Worm (Caenorhabditis elegans) whole organism, late embryonic: ENCODE data around the gene F31D5.2.

Experiments used
- C38D4.7 ChIP-seq: fragments of 200-800 bp; sonication (Bioruptor generic); optimal IDR thresholded peaks from 2 replicates; lab custom pipeline; 2018; ENCODE audit warnings: mild to moderate bottlenecking, missing genetic modification characterization, moderate library complexity, missing compliant biosample characterization
- F13H6.1 ChIP-seq: sonication (generic microtip); optimal IDR thresholded peaks from 2 replicates; lab custom pipeline; 2016; ENCODE audit warnings: missing genetic modification characterization, missing compliant biosample characterization
- K02D7.2 ChIP-seq: sonication (generic microtip); optimal IDR thresholded peaks from 2 replicates; lab custom pipeline; 2017; ENCODE audit warnings: mild to moderate bottlenecking, missing genetic modification characterization, missing compliant biosample characterization
- K09A11.1 ChIP-seq: sonication (generic microtip); optimal IDR thresholded peaks from 2 replicates; lab custom pipeline; 2017; ENCODE audit warnings: antibody characterized with exemption, mild to moderate bottlenecking, missing genetic modification characterization, missing compliant biosample characterization; ENCODE audit not compliant: insufficient read depth
- Y22D7AL.16 ChIP-seq: sonication (generic microtip); optimal IDR thresholded peaks from 2 replicates; lab custom pipeline; 2016; ENCODE audit warnings: missing genetic modification characterization, missing compliant biosample characterization
- ama-1 ChIP-seq: fragments of 150-350 bp; optimal IDR thresholded peaks from 2 replicates; lab custom pipeline; 2014
- ceh-14 ChIP-seq: sonication (generic microtip); optimal IDR thresholded peaks from 2 replicates; lab custom pipeline; 2016; ENCODE audit warnings: missing genotype, missing genetic modification characterization, missing compliant biosample characterization
- ceh-19 ChIP-seq: fragments of 200-800 bp; sonication (Bioruptor generic); optimal IDR thresholded peaks from 2 replicates; lab custom pipeline; 2018; ENCODE audit warnings: mild to moderate bottlenecking, missing genetic modification characterization, missing compliant biosample characterization
- ceh-2 ChIP-seq: sonication (generic microtip); optimal IDR thresholded peaks from 2 replicates; lab custom pipeline; 2016; ENCODE audit warnings: missing genotype, missing genetic modification characterization, missing compliant biosample characterization
- ceh-22 ChIP-seq: sonication (generic microtip); optimal IDR thresholded peaks from 2 replicates; lab custom pipeline; 2017; ENCODE audit warnings: missing biosample characterization, missing genetic modification characterization
- ceh-24 ChIP-seq: sonication (generic microtip); optimal IDR thresholded peaks from 2 replicates; lab custom pipeline; 2016; ENCODE audit warnings: mild to moderate bottlenecking, missing genetic modification characterization, missing compliant biosample characterization
- ceh-31 ChIP-seq: sonication (generic microtip); optimal IDR thresholded peaks from 2 replicates; lab custom pipeline; 2016; ENCODE audit warnings: missing genetic modification characterization, missing compliant biosample characterization
- ceh-6 ChIP-seq: fragments of 200-800 bp; sonication (Bioruptor generic); optimal IDR thresholded peaks from 2 replicates; lab custom pipeline; 2018; ENCODE audit warnings: mild to moderate bottlenecking, missing genetic modification characterization, missing compliant biosample characterization
- che-1 ChIP-seq: sonication (generic microtip); optimal IDR thresholded peaks from 2 replicates; lab custom pipeline; 2016; ENCODE audit warnings: mild to moderate bottlenecking, missing genetic modification characterization, missing compliant biosample characterization
- dve-1 ChIP-seq: sonication (generic microtip); optimal IDR thresholded peaks from 2 replicates; lab custom pipeline; 2017; ENCODE audit warnings: antibody characterized with exemption, mild to moderate bottlenecking, missing genetic modification characterization, missing compliant biosample characterization
- elt-4 ChIP-seq: sonication (generic microtip); optimal IDR thresholded peaks from 2 replicates; lab custom pipeline; 2016; ENCODE audit warnings: missing genetic modification characterization, missing compliant biosample characterization
- ets-4 ChIP-seq: sonication (generic microtip); optimal IDR thresholded peaks from 2 replicates; lab custom pipeline; 2016; ENCODE audit warnings: missing genetic modification characterization, missing compliant biosample characterization
- hlh-13 ChIP-seq: fragments of 200-800 bp; sonication (Bioruptor generic); optimal IDR thresholded peaks from 2 replicates; lab custom pipeline; 2018; ENCODE audit warnings: mild to moderate bottlenecking, missing genetic modification characterization, missing compliant biosample characterization
- hlh-15 ChIP-seq: sonication (generic microtip); optimal IDR thresholded peaks from 2 replicates; lab custom pipeline; 2016; ENCODE audit warnings: missing genetic modification characterization, missing compliant biosample characterization
- hlh-6 ChIP-seq: sonication (generic microtip); optimal IDR thresholded peaks from 2 replicates; lab custom pipeline; 2016; ENCODE audit warnings: missing genotype, missing genetic modification characterization, missing compliant biosample characterization
- hlh-8 ChIP-seq: sonication (generic microtip); optimal IDR thresholded peaks from 2 replicates; lab custom pipeline; 2016; ENCODE audit warnings: missing genotype, missing genetic modification characterization, missing compliant biosample characterization
- madf-2 ChIP-seq: sonication (generic microtip); optimal IDR thresholded peaks from 2 replicates; lab custom pipeline; 2017; ENCODE audit warnings: missing genetic modification characterization, missing compliant biosample characterization
- mec-3 ChIP-seq: sonication (generic microtip); optimal IDR thresholded peaks from 2 replicates; lab custom pipeline; 2016; ENCODE audit warnings: borderline replicate concordance, missing genetic modification characterization, missing compliant biosample characterization
- nhr-232 ChIP-seq: sonication (generic microtip); optimal IDR thresholded peaks from 2 replicates; lab custom pipeline; 2016; ENCODE audit warnings: missing genetic modification characterization, missing compliant biosample characterization
- npax-4 ChIP-seq: sonication (generic microtip); optimal IDR thresholded peaks from 2 replicates; lab custom pipeline; 2016; ENCODE audit warnings: missing genetic modification characterization, missing compliant biosample characterization
- odd-2 ChIP-seq: sonication (generic microtip); optimal IDR thresholded peaks from 2 replicates; lab custom pipeline; 2017; ENCODE audit warnings: antibody characterized with exemption, mild to moderate bottlenecking, missing genetic modification characterization, missing compliant biosample characterization
- pat-9 ChIP-seq: fragments of 200-800 bp; sonication (Bioruptor generic); optimal IDR thresholded peaks from 2 replicates; lab custom pipeline; 2018; ENCODE audit warnings: mild to moderate bottlenecking, missing genetic modification characterization, moderate library complexity, missing compliant biosample characterization
- pros-1 ChIP-seq: fragments of 150-350 bp; optimal IDR thresholded peaks from 2 replicates; lab custom pipeline; 2014; ENCODE audit warnings: missing biosample characterization, missing genetic modification reagents, missing genetic modification characterization
- ref-2 ChIP-seq: sonication (generic microtip); optimal IDR thresholded peaks from 2 replicates; lab custom pipeline; 2016; ENCODE audit warnings: missing genetic modification characterization, missing compliant biosample characterization
- rnt-1 ChIP-seq: sonication (generic microtip); optimal IDR thresholded peaks from 2 replicates; lab custom pipeline; 2016; ENCODE audit warnings: missing genetic modification characterization, missing compliant biosample characterization
- sdc-2 ChIP-seq: sonication (generic microtip); optimal IDR thresholded peaks from 2 replicates; lab custom pipeline; 2016; ENCODE audit warnings: missing genotype, missing genetic modification characterization, missing compliant biosample characterization
- sox-2 ChIP-seq: fragments of 200-800 bp; sonication (Bioruptor generic); IDR thresholded peaks from 2 replicates; pipeline ENCODE4 v1.3.6; 2022; ENCODE audit warnings: missing genetic modification reagents, missing genetic modification characterization, missing compliant biosample characterization
- sox-4 ChIP-seq: sonication (generic microtip); optimal IDR thresholded peaks from 2 replicates; lab custom pipeline; 2017; ENCODE audit warnings: mild to moderate bottlenecking, missing genetic modification characterization, inconsistent platforms, missing compliant biosample characterization
- tbx-2 ChIP-seq: sonication (generic microtip); optimal IDR thresholded peaks from 2 replicates; lab custom pipeline; 2016; ENCODE audit warnings: missing genetic modification characterization, missing compliant biosample characterization
- tbx-7 ChIP-seq: sonication (generic microtip); optimal IDR thresholded peaks from 2 replicates; lab custom pipeline; 2016; ENCODE audit warnings: missing genotype, missing genetic modification characterization, missing compliant biosample characterization
- ttx-3 ChIP-seq: sonication (generic microtip); optimal IDR thresholded peaks from 2 replicates; lab custom pipeline; 2016; ENCODE audit warnings: missing genetic modification reagents, missing genetic modification characterization, missing compliant biosample characterization
- unc-3 ChIP-seq, 2 experiments: fragments of 200-800 bp in 1 of 2; sonication (Bioruptor generic) in 1 of 2; sonication (generic microtip) in 1 of 2; conservative IDR thresholded peaks in 1 of 2; optimal IDR thresholded peaks in 1 of 2; 2 replicates each; pipeline versions ENCODE4 v1.3.6 to Lab custom; 2016 to 2022; ENCODE audit warnings: missing compliant biosample characterization in 2 of 2, missing genetic modification characterization in 2 of 2, missing genetic modification reagents in 1 of 2
- unc-42 ChIP-seq: sonication (generic microtip); optimal IDR thresholded peaks from 2 replicates; lab custom pipeline; 2016; ENCODE audit warnings: missing genotype, missing genetic modification characterization, missing compliant biosample characterization
- unc-55 ChIP-seq: sonication (generic microtip); optimal IDR thresholded peaks from 2 replicates; lab custom pipeline; 2017; ENCODE audit warnings: missing biosample characterization, missing genetic modification reagents, missing genetic modification characterization

F31D5.2 gene

DNA sequence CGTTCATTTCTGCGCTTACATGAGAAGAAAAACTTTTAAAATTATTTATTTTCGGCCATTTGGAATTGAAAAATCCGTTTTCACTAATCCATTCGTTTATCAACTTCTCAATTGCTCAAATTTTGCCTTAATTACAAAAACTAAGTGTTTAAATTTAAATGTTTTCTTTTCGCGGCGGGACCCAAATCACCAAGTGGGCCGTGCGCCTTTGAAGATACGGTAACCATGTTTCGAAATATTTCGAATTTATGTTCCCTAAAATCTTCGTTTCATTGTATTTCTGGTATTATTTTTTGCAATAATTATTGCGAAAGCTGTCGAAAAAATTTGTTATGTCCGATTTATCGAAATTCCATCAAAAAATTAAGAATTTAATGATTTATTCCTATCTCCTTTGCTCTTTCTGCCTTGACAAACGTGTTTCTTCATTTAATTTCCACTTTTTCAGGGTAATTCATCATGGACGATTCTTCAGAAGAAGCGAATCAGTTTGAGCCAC, 11.2 kb downstream of the F31D5.2 start, which contains the start of gene C16A11.4:
Gene C16A11.4 (plus strand): TSS at position 449 of the 499 bp plus-strand sequence.
- TF ChIP-seq ceh-22 (no peak), sox-4 (tag; lab: Kevin White, UChicago) (no peak), pros-1 (tag; lab: Kevin White, UChicago) (no peak), pat-9 (tag; lab: Kevin White, UChicago) (no peak), ceh-2 (no peak), npax-4 (no peak), unc-55 (GFP tag; lab: Kevin White, UChicago) (no peak), F13H6.1 (tag; lab: Kevin White, UChicago) (no peak), tbx-7 (no peak)

DNA sequence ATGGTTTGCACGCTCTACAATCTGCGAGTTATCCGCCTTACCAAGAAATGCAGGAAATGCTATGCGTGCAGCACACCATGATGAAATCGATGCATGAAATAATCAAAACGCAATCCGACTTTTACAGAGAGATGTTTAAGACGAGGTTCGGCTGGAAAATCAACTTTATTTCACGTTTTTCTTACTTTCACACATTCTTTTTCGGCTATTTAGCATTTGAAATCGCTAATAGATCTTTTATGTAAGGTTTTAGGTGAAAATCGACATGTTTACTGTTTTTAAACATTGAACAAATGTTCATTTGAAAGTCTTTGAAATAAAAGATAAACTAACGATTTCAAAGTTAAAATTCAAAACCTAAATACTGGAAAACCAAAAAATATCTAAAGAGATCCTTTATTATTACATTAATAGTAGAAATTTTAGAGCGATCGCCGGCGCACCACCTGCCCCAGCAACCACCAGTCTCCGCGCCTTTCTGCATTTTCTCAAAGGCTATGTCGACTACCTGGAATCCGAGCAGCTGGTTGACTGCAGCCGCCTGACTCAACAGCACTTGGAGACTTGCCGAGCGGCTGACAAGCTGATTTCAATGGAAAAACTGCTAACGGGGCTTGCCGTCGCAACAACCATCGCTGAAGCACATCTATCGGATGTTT, 12.8 kb downstream of the F31D5.2 start:
- TF ChIP-seq unc-55 (GFP tag; lab: Kevin White, UChicago) (no peak), F13H6.1 (tag; lab: Kevin White, UChicago) (no peak), ceh-14 (tag; lab: Kevin White, UChicago) (no peak), nhr-232 (no peak), K02D7.2 (tag; lab: Kevin White, UChicago) (no peak), C38D4.7 (GFP tag; lab: Kevin White, UChicago) (no peak), ama-1 (lab: Kevin White, UChicago) (no peak), che-1 (tag; lab: Kevin White, UChicago) (no peak), mec-3 (no peak)

DNA sequence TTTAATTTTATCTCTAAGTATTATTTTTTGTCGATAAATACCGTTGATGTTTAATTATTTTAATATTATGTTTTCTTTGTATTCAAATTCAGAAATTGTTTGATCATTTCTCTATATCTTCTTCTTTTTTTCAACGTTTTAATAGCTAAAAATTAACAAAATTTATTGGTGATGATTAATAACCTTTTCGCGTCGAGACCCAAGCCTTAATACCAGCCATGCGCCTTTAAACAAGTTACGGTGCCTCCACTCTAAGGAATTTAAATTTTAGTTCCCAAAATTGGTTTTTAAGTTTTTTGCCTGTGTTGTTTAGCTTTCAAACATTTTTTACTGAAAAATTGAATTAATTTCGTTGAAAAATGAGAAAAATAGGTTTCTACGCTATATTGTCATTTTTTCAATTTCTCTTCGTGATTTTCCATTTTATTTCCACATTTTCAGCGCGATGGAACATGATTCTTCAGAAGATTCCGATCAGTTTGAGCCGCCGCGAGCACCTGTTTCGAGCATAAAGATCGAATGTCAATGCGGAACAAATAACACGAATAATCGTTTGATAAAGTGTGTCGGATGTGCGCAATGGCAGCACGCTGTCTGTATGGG, 13.8 kb downstream of the F31D5.2 start, which contains the start of gene C16A11.3:
Gene C16A11.3 (plus strand): TSS at position 440 of the 603 bp plus-strand sequence.
- no peak for TF ChIP-seq ceh-14 (tag; lab: Kevin White, UChicago)
- TF ChIP-seq ttx-3 (tag; lab: Kevin White, UChicago): no peak
- no peak for TF ChIP-seq dve-1
- no peak for TF ChIP-seq madf-2 (tag; lab: Kevin White, UChicago)
- TF ChIP-seq pros-1 (tag; lab: Kevin White, UChicago): no peak
- TF ChIP-seq K09A11.1 (tag; lab: Kevin White, UChicago): no peak
- no peak for TF ChIP-seq hlh-6 (tag; lab: Kevin White, UChicago)
- no peak for TF ChIP-seq ceh-31 (tag; lab: Kevin White, UChicago)
- TF ChIP-seq ceh-2: no peak
- TF ChIP-seq ref-2 (tag; lab: Kevin White, UChicago): no peak
- TF ChIP-seq ets-4: no peak
- no peak for TF ChIP-seq ama-1 (lab: Kevin White, UChicago)
- TF ChIP-seq Y22D7AL.16 (tag; lab: Kevin White, UChicago): no peak
- TF ChIP-seq ceh-24: no peak
- no peak for TF ChIP-seq ceh-19
- TF ChIP-seq hlh-13 (GFP tag; lab: Kevin White, UChicago): no peak
- TF ChIP-seq nhr-232: no peak

DNA sequence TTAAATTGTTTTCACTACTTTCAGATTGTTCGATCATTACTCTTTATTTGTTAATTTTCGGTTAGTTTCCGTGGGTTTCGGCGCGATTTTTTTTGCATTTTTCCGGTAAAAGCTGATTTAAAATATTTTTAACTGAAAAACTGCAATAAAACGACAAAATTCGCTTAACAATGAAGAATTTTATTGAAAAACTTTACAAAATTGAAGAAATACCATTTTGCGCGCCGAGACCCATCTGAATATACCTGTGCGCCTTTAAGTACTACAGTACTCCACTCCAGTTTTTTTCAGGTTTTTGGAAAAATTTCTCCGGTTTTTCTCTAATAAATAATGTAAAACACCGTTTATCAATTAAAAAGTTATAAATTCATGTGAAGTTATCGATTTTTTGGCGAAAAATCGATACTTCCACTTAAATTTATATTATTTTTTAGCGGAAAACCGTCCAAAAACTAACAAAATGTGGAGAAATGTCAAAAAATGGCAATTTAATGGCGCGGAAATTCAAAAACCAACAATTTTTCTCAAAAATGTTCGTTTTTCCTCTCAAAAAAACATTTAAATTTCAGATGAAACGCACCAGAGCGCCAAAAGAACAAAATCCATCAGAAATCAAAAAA, 15.5 kb downstream of the F31D5.2 start, which contains the start of gene C16A11.10:
Gene C16A11.10 (plus strand): TSS at position 570 of the 620 bp plus-strand sequence.
- TF ChIP-seq mec-3 (no peak), ceh-6 (GFP tag; lab: Kevin White, UChicago) (no peak), pat-9 (tag; lab: Kevin White, UChicago) (no peak), hlh-8 (tag; lab: Kevin White, UChicago) (no peak), K02D7.2 (tag; lab: Kevin White, UChicago) (no peak), ceh-31 (tag; lab: Kevin White, UChicago) (no peak), hlh-6 (tag; lab: Kevin White, UChicago) (no peak), unc-55 (GFP tag; lab: Kevin White, UChicago) (no peak)

DNA sequence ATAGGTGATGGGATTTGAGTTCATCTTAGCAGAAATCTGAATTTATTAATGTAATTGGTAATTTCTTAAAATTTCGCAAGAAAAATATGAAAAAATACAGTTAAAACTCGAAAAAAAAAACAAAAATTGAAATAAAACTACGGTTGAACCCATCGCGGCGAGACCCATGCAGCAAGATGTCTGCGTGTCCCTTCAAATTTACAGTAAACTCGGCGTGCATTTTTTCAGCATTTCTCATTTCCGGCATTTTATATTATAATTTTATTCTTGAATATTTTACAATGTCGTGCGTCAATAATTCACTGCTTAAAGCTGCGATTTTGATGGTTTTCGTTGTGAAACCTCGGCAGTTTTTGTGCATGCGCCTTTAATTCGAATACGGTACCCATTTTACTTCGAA, 20.5 kb downstream of the F31D5.2 start, which contains the start of gene fbxc-43:
Gene fbxc-43 (minus strand): TSS at position 38 of the 400 bp plus-strand sequence.
- TF ChIP-seq tbx-2 (tag; lab: Kevin White, UChicago) (no peak), hlh-15 (tag; lab: Kevin White, UChicago) (no peak), mec-3 (no peak), rnt-1 (tag; lab: Kevin White, UChicago) (no peak), odd-2 (tag; lab: Kevin White, UChicago) (no peak), hlh-8 (tag; lab: Kevin White, UChicago) (no peak), tbx-7 (no peak), K09A11.1 (tag; lab: Kevin White, UChicago) (no peak), unc-42 (tag; lab: Kevin White, UChicago) (no peak), elt-4 (tag; lab: Kevin White, UChicago) (no peak), sdc-2 (tag; lab: Kevin White, UChicago) (no peak), unc-3 (GFP tag; conservative IDR thresholded peaks at IDR 0.05; lab: Robert Waterston, UW) (no peak), unc-3 (tag; optimal IDR thresholded peaks at IDR 0.05; lab: Kevin White, UChicago) (no peak), sox-2 (GFP tag; lab: Robert Waterston, UW) (no peak), ceh-22 (no peak), hlh-6 (tag; lab: Kevin White, UChicago) (no peak), pros-1 (tag; lab: Kevin White, UChicago) (no peak)
- TF ChIP-seq, all 69 proteins: peak for 0
